Fruit fly (Drosophila melanogaster) whole organism, prepupa: ENCODE data around the gene CG45066.

Experiments used
- Blimp-1 ChIP-seq: fragments of 200-800 bp; sonication (Bioruptor generic); optimal IDR thresholded peaks from 3 replicates; lab custom pipeline; 2017; ENCODE audit warnings: missing biosample characterization, missing genetic modification characterization, mild to moderate bottlenecking, moderate library complexity, missing genetic modification reagents
- CG10631 ChIP-seq: fragments of 200-800 bp; sonication (Bioruptor generic); optimal IDR thresholded peaks from 2 replicates; lab custom pipeline; 2016; ENCODE audit warnings: missing biosample characterization, missing genetic modification characterization
- CG10669 ChIP-seq: fragments of 200-800 bp; sonication (Bioruptor generic); optimal IDR thresholded peaks from 3 replicates; lab custom pipeline; 2018; ENCODE audit warnings: missing biosample characterization, mild to moderate bottlenecking, missing genetic modification characterization, moderate library complexity
- CG11294 ChIP-seq: fragments of 200-800 bp; sonication (Bioruptor generic); IDR thresholded peaks from 2 replicates; pipeline ENCODE4 v1.3.6; 2022; ENCODE audit warnings: missing biosample characterization, missing genetic modification characterization
- CG11762 ChIP-seq: fragments of 200-800 bp; sonication (Bioruptor generic); optimal IDR thresholded peaks from 3 replicates; lab custom pipeline; 2016; ENCODE audit warnings: missing biosample characterization, missing genetic modification characterization; ENCODE audit not compliant: insufficient read depth
- CG11902 ChIP-seq: fragments of 200-800 bp; sonication (Bioruptor generic); optimal IDR thresholded peaks from 3 replicates; lab custom pipeline; 2016; ENCODE audit warnings: missing biosample characterization, missing genetic modification characterization
- CG15336 ChIP-seq: fragments of 200-800 bp; sonication (Bioruptor generic); IDR thresholded peaks from 2 replicates; pipeline ENCODE4 v1.3.6; 2022; ENCODE audit warnings: missing biosample characterization, missing genetic modification characterization
- CG1621 ChIP-seq: fragments of 200-800 bp; sonication (Bioruptor generic); optimal IDR thresholded peaks from 3 replicates; lab custom pipeline; 2018; ENCODE audit warnings: missing biosample characterization, mild to moderate bottlenecking, missing genetic modification characterization
- CG16779 ChIP-seq: fragments of 200-800 bp; sonication (Bioruptor generic); optimal IDR thresholded peaks from 3 replicates; lab custom pipeline; 2017; ENCODE audit warnings: missing biosample characterization, mild to moderate bottlenecking, missing genetic modification characterization
- CG3032 ChIP-seq: fragments of 200-800 bp; optimal IDR thresholded peaks from 2 replicates; lab custom pipeline; 2019; ENCODE audit warnings: missing biosample characterization, mild to moderate bottlenecking, missing genetic modification characterization, moderate library complexity
- CG31627 ChIP-seq: fragments of 200-800 bp; sonication (Bioruptor generic); optimal IDR thresholded peaks from 3 replicates; lab custom pipeline; 2016; ENCODE audit warnings: missing biosample characterization, missing genetic modification characterization
- CG32006 ChIP-seq: fragments of 200-800 bp; sonication (Bioruptor generic); optimal IDR thresholded peaks from 3 replicates; lab custom pipeline; 2017; ENCODE audit warnings: missing biosample characterization, mild to moderate bottlenecking, missing genetic modification characterization
- CG34406 ChIP-seq: fragments of 200-800 bp; sonication (Bioruptor generic); optimal IDR thresholded peaks from 3 replicates; lab custom pipeline; 2016; ENCODE audit warnings: missing biosample characterization, missing genetic modification characterization
- CG3919 ChIP-seq: fragments of 200-800 bp; sonication (Bioruptor generic); optimal IDR thresholded peaks from 3 replicates; lab custom pipeline; 2016; ENCODE audit warnings: missing biosample characterization, missing genetic modification characterization
- CG4318 ChIP-seq: fragments of 200-800 bp; sonication (Bioruptor generic); optimal IDR thresholded peaks from 3 replicates; lab custom pipeline; 2017; ENCODE audit warnings: missing biosample characterization, mild to moderate bottlenecking, missing genetic modification characterization
- CG6163 ChIP-seq: fragments of 200-800 bp; sonication (Bioruptor generic); IDR thresholded peaks from 3 replicates; pipeline ENCODE4 v1.3.6; 2022; ENCODE audit warnings: missing biosample characterization, missing genetic modification characterization
- CG6792 ChIP-seq: fragments of 200-800 bp; sonication (Bioruptor generic); optimal IDR thresholded peaks from 3 replicates; lab custom pipeline; 2016; ENCODE audit warnings: missing biosample characterization, missing genetic modification characterization
- CG6854 ChIP-seq: fragments of 200-800 bp; sonication (Bioruptor generic); optimal IDR thresholded peaks from 2 replicates; lab custom pipeline; 2017; ENCODE audit warnings: missing biosample characterization, mild to moderate bottlenecking, missing genetic modification characterization
- CG7368 ChIP-seq: fragments of 200-800 bp; sonication (Bioruptor generic); optimal IDR thresholded peaks from 3 replicates; lab custom pipeline; 2016; ENCODE audit warnings: missing biosample characterization, missing genetic modification characterization
- CG8119 ChIP-seq: fragments of 200-800 bp; sonication (Bioruptor generic); IDR thresholded peaks from 3 replicates; pipeline ENCODE4 v1.3.6; 2022; ENCODE audit warnings: missing biosample characterization, missing genetic modification characterization
- CG8632 ChIP-seq: fragments of 200-800 bp; sonication (Bioruptor generic); optimal IDR thresholded peaks from 3 replicates; lab custom pipeline; 2016; ENCODE audit warnings: missing biosample characterization, missing genetic modification characterization
- CG9139 ChIP-seq: fragments of 200-800 bp; sonication (Bioruptor generic); optimal IDR thresholded peaks from 3 replicates; lab custom pipeline; 2017; ENCODE audit warnings: missing biosample characterization, mild to moderate bottlenecking, missing genetic modification characterization
- Eip75B ChIP-seq: fragments of 200-800 bp; sonication (Bioruptor generic); optimal IDR thresholded peaks from 3 replicates; lab custom pipeline; 2016; ENCODE audit warnings: missing biosample characterization, missing genetic modification characterization
- Eip78C ChIP-seq: fragments of 200-800 bp; sonication (Bioruptor generic); peaks from one replicate; lab custom pipeline; 2016; ENCODE audit warnings: missing biosample characterization, missing genetic modification characterization
- Ets21C ChIP-seq: fragments of 200-800 bp; sonication (Bioruptor generic); optimal IDR thresholded peaks from 3 replicates; lab custom pipeline; 2016; ENCODE audit warnings: missing biosample characterization, missing genetic modification characterization
- Hr39 ChIP-seq: fragments of 200-800 bp; sonication (Bioruptor generic); optimal IDR thresholded peaks from 2 replicates; lab custom pipeline; 2016; ENCODE audit warnings: missing biosample characterization, missing genetic modification characterization
- Hr4 ChIP-seq: fragments of 200-800 bp; sonication (Bioruptor generic); optimal IDR thresholded peaks from 3 replicates; lab custom pipeline; 2016; ENCODE audit warnings: missing biosample characterization, missing genetic modification characterization
- Lpt ChIP-seq: fragments of 200-800 bp; sonication (Bioruptor generic); optimal IDR thresholded peaks from 3 replicates; lab custom pipeline; 2016; ENCODE audit warnings: missing biosample characterization, missing genetic modification characterization
- OdsH ChIP-seq: fragments of 200-800 bp; sonication (Bioruptor generic); optimal IDR thresholded peaks from 3 replicates; lab custom pipeline; 2016; ENCODE audit warnings: missing biosample characterization, missing genetic modification characterization
- Smox ChIP-seq: fragments of 200-800 bp; sonication (Bioruptor generic); optimal IDR thresholded peaks from 3 replicates; lab custom pipeline; 2016; ENCODE audit warnings: missing biosample characterization, missing genetic modification characterization
- Sox102F ChIP-seq: fragments of 200-800 bp; sonication (Bioruptor generic); optimal IDR thresholded peaks from 2 replicates; lab custom pipeline; 2016; ENCODE audit warnings: missing biosample characterization, mild to moderate bottlenecking, missing genetic modification characterization
- Sox14 ChIP-seq: fragments of 200-800 bp; sonication (Bioruptor generic); optimal IDR thresholded peaks from 3 replicates; lab custom pipeline; 2016; ENCODE audit warnings: missing biosample characterization, missing genetic modification characterization
- Sox15 ChIP-seq: fragments of 200-800 bp; sonication (Bioruptor generic); optimal IDR thresholded peaks from 3 replicates; lab custom pipeline; 2016; ENCODE audit warnings: missing biosample characterization, missing genetic modification characterization
- acj6 ChIP-seq: fragments of 200-800 bp; sonication (Bioruptor generic); optimal IDR thresholded peaks from 3 replicates; lab custom pipeline; 2016; ENCODE audit warnings: missing biosample characterization, missing genetic modification characterization
- dac ChIP-seq: fragments of 200-800 bp; sonication (Bioruptor generic); optimal IDR thresholded peaks from 2 replicates; lab custom pipeline; 2017; ENCODE audit warnings: missing biosample characterization, mild to moderate bottlenecking, missing genetic modification characterization
- eg ChIP-seq: fragments of 200-800 bp; sonication (Bioruptor generic); IDR thresholded peaks from 3 replicates; pipeline ENCODE4 v1.3.6; 2022; ENCODE audit warnings: missing biosample characterization, missing genetic modification characterization
- esn ChIP-seq: fragments of 200-800 bp; sonication (Bioruptor generic); optimal IDR thresholded peaks from 2 replicates; lab custom pipeline; 2016; ENCODE audit warnings: missing biosample characterization, mild to moderate bottlenecking, missing genetic modification characterization, moderate library complexity
- fd59A ChIP-seq: fragments of 200-800 bp; sonication (Bioruptor generic); optimal IDR thresholded peaks from 2 replicates; lab custom pipeline; 2017; ENCODE audit warnings: missing biosample characterization, mild to moderate bottlenecking, missing genetic modification characterization, missing genetic modification reagents
- fd85E ChIP-seq: fragments of 200-800 bp; sonication (Bioruptor generic); optimal IDR thresholded peaks from 3 replicates; lab custom pipeline; 2016; ENCODE audit warnings: missing biosample characterization, missing genetic modification characterization
- fkh ChIP-seq: fragments of 200-800 bp; sonication (Bioruptor generic); optimal IDR thresholded peaks from 3 replicates; lab custom pipeline; 2017; ENCODE audit warnings: missing biosample characterization, mild to moderate bottlenecking, missing genetic modification characterization, moderate library complexity
- lz ChIP-seq: fragments of 200-800 bp; sonication (Bioruptor generic); optimal IDR thresholded peaks from 3 replicates; lab custom pipeline; 2016; ENCODE audit warnings: missing biosample characterization, missing genetic modification characterization
- salr ChIP-seq, 2 experiments: fragments of 200-800 bp; sonication (Bioruptor generic); optimal IDR thresholded peaks; 3 replicates each; lab custom pipeline; 2016 to 2018; ENCODE audit warnings: missing biosample characterization in 2 of 2, missing genetic modification characterization in 2 of 2, mild to moderate bottlenecking in 1 of 2
- spab ChIP-seq: fragments of 200-800 bp; sonication (Bioruptor generic); optimal IDR thresholded peaks from 2 replicates; lab custom pipeline; 2017; ENCODE audit warnings: missing biosample characterization, mild to moderate bottlenecking, missing genetic modification characterization, missing genetic modification reagents
- ss ChIP-seq, 2 experiments: fragments of 200-800 bp; sonication (Bioruptor generic); optimal IDR thresholded peaks; 2 replicates in 1 of 2; 3 replicates in 1 of 2; lab custom pipeline; 2017 to 2018; ENCODE audit warnings: mild to moderate bottlenecking in 2 of 2, missing biosample characterization in 2 of 2, missing genetic modification characterization in 2 of 2, moderate library complexity in 1 of 2
- svp ChIP-seq: fragments of 200-800 bp; sonication (Bioruptor generic); peaks from one replicate; lab custom pipeline; 2016; ENCODE audit warnings: missing biosample characterization, missing genetic modification characterization
- topi ChIP-seq: fragments of 200-800 bp; sonication (Bioruptor generic); optimal IDR thresholded peaks from 3 replicates; lab custom pipeline; 2016; ENCODE audit warnings: missing biosample characterization, missing genetic modification characterization
- vri ChIP-seq: fragments of 200-800 bp; sonication (Bioruptor generic); optimal IDR thresholded peaks from 3 replicates; lab custom pipeline; 2016; ENCODE audit warnings: missing biosample characterization, mild to moderate bottlenecking, missing genetic modification characterization

CG45066 gene

DNA sequence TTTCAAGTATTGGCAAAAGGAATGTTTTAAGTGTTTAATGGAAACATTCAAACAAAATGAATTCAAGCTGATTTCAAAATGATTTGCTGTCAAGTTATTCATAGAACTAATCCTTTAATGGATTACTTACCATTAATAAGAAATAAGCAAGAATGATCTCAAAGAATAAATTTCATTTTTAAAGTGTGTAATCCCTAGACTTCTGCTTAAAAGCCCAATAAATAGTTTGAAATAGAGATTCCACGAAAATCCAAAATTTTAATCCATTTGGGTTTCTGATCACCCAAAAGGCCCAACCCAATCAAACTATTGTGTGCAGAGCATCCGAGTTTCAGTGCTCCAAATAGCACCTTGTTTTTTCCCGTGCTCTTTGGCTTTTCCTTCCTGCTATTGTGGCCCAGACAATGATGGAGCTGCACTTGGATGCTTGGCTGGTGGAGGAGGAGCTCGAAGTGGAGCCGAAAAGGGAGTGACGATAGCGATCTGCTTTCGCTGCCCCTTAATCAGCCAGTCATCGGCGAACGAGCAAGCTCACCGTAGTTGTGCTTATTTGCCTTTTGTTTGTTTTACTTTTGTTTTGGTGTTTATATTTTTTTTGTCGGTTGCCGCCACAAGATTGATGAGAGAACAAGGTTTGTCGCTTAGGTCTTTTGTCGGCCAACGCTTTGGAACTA, 1.5 kb downstream of the CG45066 start (continued):
- TF ChIP-seq dac (GFP tag; lab: Kevin White, UChicago): no peak
- TF ChIP-seq CG1621: no peak
- no peak for TF ChIP-seq fkh (GFP tag; lab: Kevin White, UChicago)
- peak in 1 of 2 experiments; percentile 26 for TF ChIP-seq ss (GFP tag; optimal IDR thresholded peaks at IDR 0.05; lab: Kevin White, UChicago)
- TF ChIP-seq CG34406 (GFP tag; lab: Kevin White, UChicago): no peak
- no peak for TF ChIP-seq svp (GFP tag; lab: Kevin White, UChicago)
- no peak for TF ChIP-seq CG7368
- TF ChIP-seq Eip78C: peak; percentile 90
- peak; percentile 14 for TF ChIP-seq CG8632 (GFP tag; lab: Kevin White, UChicago)
- peak; percentile 51 for TF ChIP-seq fd59A (GFP tag; lab: Kevin White, UChicago)
- peak; percentile 46 for TF ChIP-seq lz (GFP tag; lab: Kevin White, UChicago)
- peak; percentile 55 for TF ChIP-seq Eip75B
- TF ChIP-seq CG6854: no peak
- TF ChIP-seq Sox15: peak; percentile 15
- TF ChIP-seq Hr4 (GFP tag; lab: Kevin White, UChicago): no peak
- no peak for TF ChIP-seq salr (GFP tag; optimal IDR thresholded peaks at IDR 0.05; lab: Kevin White, UChicago)
- no peak; the same call in 2 of the 3 replicates for TF ChIP-seq CG6163
- TF ChIP-seq CG31627 (GFP tag; lab: Kevin White, UChicago): peak; percentile 15
- TF ChIP-seq CG11762 (GFP tag; lab: Kevin White, UChicago): no peak
- no peak for TF ChIP-seq Lpt (GFP tag; lab: Kevin White, UChicago)
- TF ChIP-seq fd85E (GFP tag; lab: Kevin White, UChicago): no peak
- TF ChIP-seq topi (GFP tag; lab: Kevin White, UChicago): no peak
- TF ChIP-seq Ets21C (GFP tag; lab: Kevin White, UChicago): no peak
- no peak for TF ChIP-seq CG32006 (GFP tag; lab: Kevin White, UChicago)
- no peak for TF ChIP-seq CG16779
- peak; percentile 62 for TF ChIP-seq esn (GFP tag; lab: Kevin White, UChicago)
- peak; percentile 22 for TF ChIP-seq spab (GFP tag; lab: Kevin White, UChicago)
- TF ChIP-seq Sox14: no peak
- TF ChIP-seq CG10669 (GFP tag; lab: Kevin White, UChicago): no peak
- TF ChIP-seq Blimp-1: peak; percentile 78
- peak; percentile 35 for TF ChIP-seq CG10631 (GFP tag; lab: Kevin White, UChicago)
- TF ChIP-seq CG4318 (GFP tag; lab: Kevin White, UChicago): no peak
- TF ChIP-seq Hr39: no peak
- no peak for TF ChIP-seq CG3919 (GFP tag; lab: Kevin White, UChicago)
- peak; percentile 52 for TF ChIP-seq CG6792
- no peak for TF ChIP-seq vri (GFP tag; lab: Kevin White, UChicago)
- no peak for TF ChIP-seq eg (GFP tag; lab: Robert Waterston, UW)

DNA sequence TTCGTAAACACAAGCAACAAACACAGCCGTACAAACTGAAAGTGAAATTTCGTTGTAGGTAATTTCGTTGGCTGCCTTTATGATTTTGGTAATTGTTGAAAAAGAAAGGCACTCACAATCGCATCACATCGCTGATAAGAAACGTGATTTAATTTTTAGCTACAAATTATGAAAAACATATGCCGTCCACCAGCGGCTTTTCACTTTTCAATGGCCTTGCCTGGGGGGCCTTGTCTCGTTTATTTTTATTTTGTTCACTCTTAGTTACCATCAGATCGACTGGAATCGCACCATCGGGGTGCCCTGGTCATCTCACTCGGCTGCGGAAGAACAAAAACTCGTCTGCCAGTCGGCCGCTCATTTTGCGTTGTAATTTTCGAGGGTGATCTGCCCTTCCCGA, 2.1 kb downstream of the CG45066 start:
- TF ChIP-seq CG31627 (GFP tag; lab: Kevin White, UChicago): no peak
- TF ChIP-seq CG8119 (GFP tag; lab: Robert Waterston, UW): no peak
- TF ChIP-seq CG8632 (GFP tag; lab: Kevin White, UChicago): no peak
- peak; percentile 96 for TF ChIP-seq Blimp-1

DNA sequence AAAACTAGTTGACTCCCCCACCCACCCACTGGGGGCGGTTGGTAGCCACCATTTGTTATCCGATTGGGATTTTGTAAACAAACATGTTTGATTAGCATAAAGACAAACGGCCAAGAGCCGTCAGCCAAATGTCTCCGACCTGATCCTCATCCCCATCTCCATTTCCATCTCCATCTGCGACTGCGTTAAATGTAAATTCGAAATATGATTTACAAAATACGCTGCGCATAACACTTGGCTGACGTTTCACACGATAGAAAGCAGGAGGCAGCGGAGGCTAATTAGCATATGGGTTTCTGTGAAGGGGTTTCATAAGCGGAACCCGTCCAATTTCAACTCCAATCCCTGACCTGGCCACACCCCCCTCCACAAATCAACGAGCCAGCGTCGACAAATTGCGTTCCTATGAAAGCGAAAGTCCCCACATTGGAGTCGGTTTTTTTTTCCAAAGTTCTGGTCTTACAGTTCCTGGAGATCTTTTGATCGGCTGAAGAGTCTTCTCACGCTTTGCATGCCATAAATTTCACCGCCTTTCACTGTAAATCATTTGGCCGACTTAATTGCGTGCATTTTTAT, 2.9 kb downstream of the CG45066 start:
- TF ChIP-seq fd59A (GFP tag; lab: Kevin White, UChicago) (no peak), OdsH (GFP tag; lab: Kevin White, UChicago) (no peak), CG3032 (tag; lab: Kevin White, UChicago) (no peak), Lpt (GFP tag; lab: Kevin White, UChicago) (no peak), acj6 (GFP tag; lab: Kevin White, UChicago) (no peak), CG11762 (GFP tag; lab: Kevin White, UChicago) (no peak), Smox (GFP tag; lab: Kevin White, UChicago) (no peak), Sox102F (GFP tag; lab: Kevin White, UChicago) (no peak), CG9139 (GFP tag; lab: Kevin White, UChicago) (no peak), CG34406 (GFP tag; lab: Kevin White, UChicago) (no peak), CG8632 (GFP tag; lab: Kevin White, UChicago) (no peak), CG15336 (GFP tag; lab: Robert Waterston, UW) (no peak), CG11294 (GFP tag; lab: Robert Waterston, UW) (no peak), CG10631 (GFP tag; lab: Kevin White, UChicago) (no peak), Hr4 (GFP tag; lab: Kevin White, UChicago) (no peak), CG11902 (GFP tag; lab: Kevin White, UChicago) (no peak), Sox15 (no peak)
